Worm (Caenorhabditis elegans): Measurements from ENCODE around the gene lmbr-1.

Gene lmbr-1

DNA sequence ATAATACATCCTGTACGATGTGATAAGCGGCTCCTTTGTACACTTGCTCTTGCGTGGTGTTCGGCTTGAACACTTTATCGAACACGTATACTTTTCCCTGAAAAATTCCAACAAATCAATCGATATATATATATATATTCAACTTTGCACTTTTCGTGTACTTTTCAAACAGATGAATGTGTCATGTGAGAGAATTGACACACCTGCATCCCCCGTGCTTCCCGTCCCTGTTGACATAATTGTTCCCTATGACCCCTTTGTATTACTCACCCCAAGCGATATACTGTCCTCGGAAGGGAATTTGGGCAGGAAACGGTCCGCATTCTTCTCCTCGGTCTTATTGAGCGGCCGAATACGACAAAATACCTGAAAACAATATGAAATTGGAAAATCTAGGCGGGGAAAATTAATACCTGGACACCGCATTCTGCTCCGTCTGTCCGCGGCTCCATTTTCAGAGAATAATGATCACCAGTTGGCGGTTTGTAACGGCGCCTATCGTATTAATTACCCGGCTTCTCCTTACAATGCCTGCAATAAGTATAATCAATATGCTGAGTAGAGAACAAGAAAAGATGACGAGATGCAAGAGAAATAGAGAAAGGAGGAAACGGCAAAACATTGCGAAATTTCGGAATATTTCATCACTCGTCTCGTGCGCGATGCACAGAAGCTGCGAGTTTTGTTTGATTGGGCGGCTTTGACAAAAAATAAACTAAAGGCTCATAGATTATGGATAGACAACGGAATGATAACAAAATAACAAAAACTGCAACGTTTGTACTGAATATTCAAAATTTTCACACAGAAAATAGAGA, 17.2 kb upstream of the lmbr-1 start, which contains the start of gene unc-116:
Gene unc-116 (minus strand): TSS at position 531 of the 818 bp plus-strand sequence.
- peak; percentile 46 to 71 for TF ChIP-seq lsy-2 (tag; optimal IDR thresholded peaks at IDR 0.05)
- TF ChIP-seq sma-9 (GFP tag; optimal IDR thresholded peaks at IDR 0.05): peak; percentile 67
- no peak for TF ChIP-seq sma-9 (tag; optimal IDR thresholded peaks at IDR 0.05)
- no peak for TF ChIP-seq ZK546.5 (tag; optimal IDR thresholded peaks at IDR 0.05)
- TF ChIP-seq unc-39 (tag; optimal IDR thresholded peaks at IDR 0.05): no peak
- TF ChIP-seq F13H6.1 (tag; optimal IDR thresholded peaks at IDR 0.05): no peak
- no peak for TF ChIP-seq nhr-10 (tag; optimal IDR thresholded peaks at IDR 0.05)
- no peak for TF ChIP-seq nhr-77 (tag; optimal IDR thresholded peaks at IDR 0.05)
- TF ChIP-seq ceh-16 (tag; optimal IDR thresholded peaks at IDR 0.05): no peak
- no peak for TF ChIP-seq gmeb-1 (tag; optimal IDR thresholded peaks at IDR 0.05)
- peak; percentile 91 for TF ChIP-seq nhr-129 (tag; optimal IDR thresholded peaks at IDR 0.05)
- no peak for TF ChIP-seq peb-1 (tag; optimal IDR thresholded peaks at IDR 0.05)
- no peak for TF ChIP-seq fos-1 (tag; optimal IDR thresholded peaks at IDR 0.05)
- TF ChIP-seq elt-3 (tag; optimal IDR thresholded peaks at IDR 0.05): no peak
- no peak for TF ChIP-seq ama-1 (optimal IDR thresholded peaks at IDR 0.05)
- TF ChIP-seq lin-13 (GFP tag; optimal IDR thresholded peaks at IDR 0.05): peak; percentile 51
- peak; percentile 54 for TF ChIP-seq zag-1 (tag; optimal IDR thresholded peaks at IDR 0.05)
- no peak for TF ChIP-seq mab-5 (tag; optimal IDR thresholded peaks at IDR 0.05)
- TF ChIP-seq Y55F3AM.14 (GFP tag; optimal IDR thresholded peaks at IDR 0.05): no peak
- peak; percentile 51 for TF ChIP-seq crh-2 (tag; optimal IDR thresholded peaks at IDR 0.05)
- no peak for TF ChIP-seq mbf-1 (tag; optimal IDR thresholded peaks at IDR 0.05)
- no peak for TF ChIP-seq lin-11 (tag; optimal IDR thresholded peaks at IDR 0.05)
- TF ChIP-seq nhr-12 (tag; optimal IDR thresholded peaks at IDR 0.05): no peak
- TF ChIP-seq blmp-1 (tag; optimal IDR thresholded peaks at IDR 0.05; ENCODE audit: insufficient read depth): no peak
- TF ChIP-seq dmd-4 (tag; optimal IDR thresholded peaks at IDR 0.05): no peak
- TF ChIP-seq egl-27 (tag; optimal IDR thresholded peaks at IDR 0.05): no peak
- peak; percentile 92 for TF ChIP-seq unc-55 (GFP tag; optimal IDR thresholded peaks at IDR 0.05)
- peak; percentile 78 for TF ChIP-seq C34F6.9 (tag; optimal IDR thresholded peaks at IDR 0.05)
- TF ChIP-seq snpc-4 (tag; optimal IDR thresholded peaks at IDR 0.05): peak; percentile 27
- no peak for TF ChIP-seq ztf-11 (tag; optimal IDR thresholded peaks at IDR 0.05)
- TF ChIP-seq elt-1 (tag; optimal IDR thresholded peaks at IDR 0.05): no peak
- TF ChIP-seq sma-3 (GFP tag; optimal IDR thresholded peaks at IDR 0.05): no peak
- no peak for TF ChIP-seq skn-1 (tag; optimal IDR thresholded peaks at IDR 0.05)
- no peak for TF ChIP-seq alr-1 (tag; optimal IDR thresholded peaks at IDR 0.05)
- TF ChIP-seq ztf-4 (tag; optimal IDR thresholded peaks at IDR 0.05): peak; percentile 55
- TF ChIP-seq nhr-11 (tag; optimal IDR thresholded peaks at IDR 0.05): no peak
- TF ChIP-seq nhr-237 (tag; optimal IDR thresholded peaks at IDR 0.05): no peak
- peak; percentile 2 for TF ChIP-seq nhr-25 (tag; optimal IDR thresholded peaks at IDR 0.05)
- TF ChIP-seq nhr-6 (tag; optimal IDR thresholded peaks at IDR 0.05): no peak
- no peak for TF ChIP-seq ceh-82 (tag; optimal IDR thresholded peaks at IDR 0.05)
- no peak for TF ChIP-seq nhr-21 (tag; optimal IDR thresholded peaks at IDR 0.05)
- TF ChIP-seq ztf-1 (GFP tag; conservative IDR thresholded peaks at IDR 0.05): no peak
- no peak for TF ChIP-seq aly-2 (tag; optimal IDR thresholded peaks at IDR 0.05)
- peak; percentile 1 for TF ChIP-seq sem-4 (tag; optimal IDR thresholded peaks at IDR 0.05)
- TF ChIP-seq nhr-23 (tag; optimal IDR thresholded peaks at IDR 0.05): no peak
- TF ChIP-seq lin-39 (tag; optimal IDR thresholded peaks at IDR 0.05): no peak
- TF ChIP-seq unc-62 (GFP tag; optimal IDR thresholded peaks at IDR 0.05): no peak
- peak; percentile 16 to 70 for TF ChIP-seq mdl-1 (tag; optimal IDR thresholded peaks at IDR 0.05)
- no peak for TF ChIP-seq R02D3.7 (tag; optimal IDR thresholded peaks at IDR 0.05)
